Worm (Caenorhabditis elegans): Measurements from ENCODE around the gene F32D1.11.

DNA sequence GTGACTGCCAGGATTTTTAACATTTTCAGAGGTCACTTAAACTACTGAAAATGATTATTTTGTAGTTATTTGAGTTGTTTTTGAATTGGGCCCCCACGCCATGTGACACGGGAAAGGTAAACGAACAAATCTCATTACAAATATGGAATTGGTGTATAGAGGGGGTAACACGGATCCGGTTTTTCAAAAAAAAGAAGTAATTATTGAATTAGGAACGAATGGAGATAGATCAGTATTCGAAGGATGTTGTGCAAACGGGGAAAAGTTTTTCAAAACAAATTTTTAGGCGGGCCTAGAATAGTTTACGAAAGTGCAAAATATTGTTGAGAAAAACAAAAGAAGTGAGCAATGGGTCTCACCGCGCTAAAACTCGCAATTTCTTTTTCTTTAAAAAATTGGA is at the start of gene F32D1.11:
- TF ChIP-seq mep-1 (tag; optimal IDR thresholded peaks at IDR 0.05) (no peak), elt-1 (tag; optimal IDR thresholded peaks at IDR 0.05; ENCODE audit: borderline replicate concordance, insufficient read depth) (no peak), nhr-12 (tag; optimal IDR thresholded peaks at IDR 0.05) (no peak), snpc-4 (tag; optimal IDR thresholded peaks at IDR 0.05) (no peak)
